Worm (Caenorhabditis elegans): Measurements from ENCODE around the gene F20A1.4.

ce11 chrV:7054598-7054997, 32.9 kb upstream of the F20A1.4 start, which contains the start of gene spig-8:
- TF ChIP-seq tbx-2 (tag; optimal IDR thresholded peaks at IDR 0.05): no peak
- TF ChIP-seq nhr-85 (tag): no peak
- no peak for TF ChIP-seq ztf-4 (tag; optimal IDR thresholded peaks at IDR 0.05)
- no peak for TF ChIP-seq unc-130 (tag; optimal IDR thresholded peaks at IDR 0.05)
- TF ChIP-seq nhr-28 (tag; optimal IDR thresholded peaks at IDR 0.05): no peak
- no peak for TF ChIP-seq nhr-77 (tag; optimal IDR thresholded peaks at IDR 0.05)
- TF ChIP-seq snpc-4 (tag; optimal IDR thresholded peaks at IDR 0.05): no peak

Measured in whole organism, L1 larva.